Fruit fly (Drosophila melanogaster) whole organism: Measurements from ENCODE around the gene Tdh.

Experiments
- CG8478 ChIP-seq: fragments of >200 bp; optimal IDR thresholded peaks from 2 replicates; lab custom pipeline; 2018; ENCODE audit warnings: inconsistent platforms
- Dll ChIP-seq: fragments of >200 bp; optimal IDR thresholded peaks from 2 replicates; lab custom pipeline; 2017
- EcR ChIP-seq, 2 experiments: fragments of >200 bp; optimal IDR thresholded peaks; 2 replicates each; lab custom pipeline; 2017; ENCODE audit warnings: missing biosample characterization in 2 of 2, missing genetic modification characterization in 2 of 2, missing genetic modification reagents in 2 of 2
- pan ChIP-seq: fragments of >200 bp; optimal IDR thresholded peaks from 2 replicates; lab custom pipeline; 2017
- psq ChIP-seq: fragments of >200 bp; optimal IDR thresholded peaks from 2 replicates; lab custom pipeline; 2017

dm6 chr3L:20474197-20474788, 7.5 kb downstream of the Tdh start, which contains the start of gene isoQC:
- TF ChIP-seq EcR (GFP tag; optimal IDR thresholded peaks at IDR 0.05; lab: Kevin White, UChicago) (no peak), Dll (lab: Kevin White, UChicago) (no peak), pan (lab: Kevin White, UChicago) (no peak), psq (lab: Kevin White, UChicago) (no peak), CG8478 (lab: Kevin White, UChicago) (no peak)
